1 worm cellular context compared by ENCODE assay signal in the genomic region with DNA sequence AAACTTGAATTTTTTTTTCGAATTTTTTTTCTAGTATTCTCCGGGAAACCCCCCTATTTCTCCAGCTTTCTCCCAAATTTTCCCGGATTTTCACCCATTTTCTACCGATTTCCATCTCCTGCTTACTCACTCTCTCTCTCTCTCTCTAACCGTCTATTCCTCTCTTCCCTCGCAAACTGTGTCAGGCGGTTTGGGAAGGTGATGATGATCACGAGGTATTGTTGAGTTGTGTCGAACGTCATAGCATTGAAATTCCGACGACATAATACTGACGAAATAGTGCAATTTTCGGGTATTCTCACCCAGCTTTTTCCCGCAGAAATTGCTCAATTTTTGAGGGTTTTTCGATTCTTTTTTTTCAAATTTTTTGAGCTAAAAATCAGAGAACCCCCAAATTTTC.
TF ChIP-seq lines count a peak whose summit lies in the region.

No protein-coding gene starts in this region.

TF ChIP-seq in whole organism, L1 larva, 84 proteins besides CTCF, POLR2A, EP300 and RAD21 (continued from another document):
- TF ChIP-seq nhr-237 (tag; optimal IDR thresholded peaks at IDR 0.05; lab: Kevin White, UChicago) (no peak), zag-1 (tag; optimal IDR thresholded peaks at IDR 0.05; lab: Kevin White, UChicago) (no peak), lin-39 (tag; optimal IDR thresholded peaks at IDR 0.05; lab: Kevin White, UChicago) (no peak), nhr-90 (tag; optimal IDR thresholded peaks at IDR 0.05; lab: Kevin White, UChicago; ENCODE audit: poor library complexity) (peak; percentile 75), lin-13 (GFP tag; optimal IDR thresholded peaks at IDR 0.05; lab: Kevin White, UChicago) (peak; percentile 68), lsy-2 (tag; optimal IDR thresholded peaks at IDR 0.05; lab: Kevin White, UChicago) (peak; percentile 51 to 61), efl-1 (optimal IDR thresholded peaks at IDR 0.05; lab: Kevin White, UChicago) (peak; percentile 47 to 65), efl-1 (GFP tag; optimal IDR thresholded peaks at IDR 0.05 in 1 of 2; lab: Kevin White, UChicago) (peak; percentile 38 to 95), ceh-88 (GFP tag; IDR thresholded peaks at IDR 0.05; lab: Robert Waterston, UW) (no peak), mab-9 (GFP tag; IDR thresholded peaks at IDR 0.05; lab: Robert Waterston, UW) (no peak), snu-23 (GFP tag; optimal IDR thresholded peaks at IDR 0.05; lab: Kevin White, UChicago) (peak; percentile 75), efl-3 (GFP tag; optimal IDR thresholded peaks at IDR 0.05; lab: Kevin White, UChicago) (no peak), hlh-4 (tag; optimal IDR thresholded peaks at IDR 0.05; lab: Kevin White, UChicago) (no peak), ceh-82 (tag; optimal IDR thresholded peaks at IDR 0.05; lab: Kevin White, UChicago) (peak in 1 of 3 experiments; percentile 13), fkh-10 (GFP tag; optimal IDR thresholded peaks at IDR 0.05; lab: Kevin White, UChicago) (no peak), egl-27 (tag; optimal IDR thresholded peaks at IDR 0.05; lab: Kevin White, UChicago) (no peak), jun-1 (tag; optimal IDR thresholded peaks at IDR 0.05; lab: Kevin White, UChicago) (peak; percentile 62), ceh-63 (GFP tag; optimal IDR thresholded peaks at IDR 0.05; lab: Kevin White, UChicago) (no peak), mep-1 (tag; optimal IDR thresholded peaks at IDR 0.05; lab: Kevin White, UChicago) (peak; percentile 57), ama-1 (optimal IDR thresholded peaks at IDR 0.05; lab: Kevin White, UChicago) (peak; percentile 74), ceh-8 (GFP tag; optimal IDR thresholded peaks at IDR 0.05; lab: Kevin White, UChicago) (no peak), nhr-76 (tag; optimal IDR thresholded peaks at IDR 0.05; lab: Kevin White, UChicago) (no peak), alr-1 (tag; optimal IDR thresholded peaks at IDR 0.05; lab: Kevin White, UChicago; ENCODE audit: borderline replicate concordance) (no peak), lin-14 (GFP tag; optimal IDR thresholded peaks at IDR 0.05; lab: Kevin White, UChicago) (peak; percentile 74), C34B4.2 (tag; optimal IDR thresholded peaks at IDR 0.05; lab: Kevin White, UChicago) (no peak), hpl-2 (GFP tag; optimal IDR thresholded peaks at IDR 0.05; lab: Kevin White, UChicago) (no peak), Y116A8C.19 (tag; optimal IDR thresholded peaks at IDR 0.05; lab: Kevin White, UChicago; ENCODE audit: borderline replicate concordance) (no peak), nhr-28 (tag; optimal IDR thresholded peaks at IDR 0.05; lab: Kevin White, UChicago) (no peak), lir-3 (tag; optimal IDR thresholded peaks at IDR 0.05; lab: Kevin White, UChicago; ENCODE audit: poor library complexity) (no peak), sox-4 (tag; optimal IDR thresholded peaks at IDR 0.05; lab: Kevin White, UChicago) (no peak), ceh-90 (tag; optimal IDR thresholded peaks at IDR 0.05; lab: Kevin White, UChicago) (no peak), zip-4 (GFP tag; optimal IDR thresholded peaks at IDR 0.05; lab: Kevin White, UChicago) (no peak), fos-1 (tag; optimal IDR thresholded peaks at IDR 0.05; lab: Kevin White, UChicago) (peak; percentile 23), tbx-2 (tag; optimal IDR thresholded peaks at IDR 0.05; lab: Kevin White, UChicago) (peak; percentile 55), rnt-1 (tag; optimal IDR thresholded peaks at IDR 0.05; lab: Kevin White, UChicago) (peak; percentile 75), F16B12.6 (tag; optimal IDR thresholded peaks at IDR 0.05; lab: Kevin White, UChicago) (no peak), mef-2 (tag; optimal IDR thresholded peaks at IDR 0.05; lab: Kevin White, UChicago) (no peak), nhr-11 (tag; optimal IDR thresholded peaks at IDR 0.05; lab: Kevin White, UChicago) (no peak), snpc-4 (tag; optimal IDR thresholded peaks at IDR 0.05; lab: Kevin White, UChicago) (peak; percentile 37)
